Worm (Caenorhabditis elegans): Measurements from ENCODE around the gene nsph-3.1.

ce11 chrIV:10919770-10920169 lies 29.8 kb upstream of the nsph-3.1 start, which contains the start of gene rbr-2:
- TF ChIP-seq egl-27 (tag; optimal IDR thresholded peaks at IDR 0.05), result no peak
- TF ChIP-seq nhr-12 (tag; optimal IDR thresholded peaks at IDR 0.05), result no peak
- no peak for TF ChIP-seq snpc-4 (tag; optimal IDR thresholded peaks at IDR 0.05)
- TF ChIP-seq nhr-237 (tag; optimal IDR thresholded peaks at IDR 0.05), result no peak
- no peak for TF ChIP-seq ama-1 (optimal IDR thresholded peaks at IDR 0.05)
- TF ChIP-seq unc-39 (tag; optimal IDR thresholded peaks at IDR 0.05), result no peak
- no peak for TF ChIP-seq lin-13 (GFP tag; optimal IDR thresholded peaks at IDR 0.05)
- TF ChIP-seq dmd-4 (tag; optimal IDR thresholded peaks at IDR 0.05), result no peak
- no peak for TF ChIP-seq nhr-23 (tag; optimal IDR thresholded peaks at IDR 0.05)
